Worm (Caenorhabditis elegans): ENCODE results near the gene H20J04.9.

DNA sequence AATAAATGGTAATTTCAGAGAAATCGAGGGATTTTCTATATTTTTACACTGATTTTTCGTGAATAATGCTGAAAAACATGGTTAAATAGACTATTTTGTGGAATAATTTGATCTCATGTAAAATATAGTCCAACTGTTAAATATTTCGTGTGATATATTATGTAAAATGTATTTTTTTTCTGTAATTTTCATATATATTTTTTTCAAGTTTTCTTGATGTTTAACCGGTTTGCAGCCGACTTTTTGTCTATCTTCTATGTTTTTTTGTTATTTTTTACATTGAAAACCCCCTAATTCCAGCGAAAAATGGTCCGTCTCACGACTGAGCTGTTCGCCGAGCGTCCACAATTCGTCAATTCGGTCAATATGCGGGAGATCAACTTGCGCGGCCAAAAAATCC lies 26.9 kb upstream of the H20J04.9 start, which contains the start of gene mog-2:
- TF ChIP-seq unc-62 (GFP tag; optimal IDR thresholded peaks at IDR 0.05) = no peak
- TF ChIP-seq ZK546.5 (tag; optimal IDR thresholded peaks at IDR 0.05) = no peak
